Fruit fly (Drosophila melanogaster) whole organism: ENCODE results near the gene CG42495.

ENCODE experiments used
- Dll ChIP-seq: fragments of >200 bp; optimal IDR thresholded peaks from 2 replicates; lab custom pipeline; 2017
- EcR ChIP-seq, 2 experiments: fragments of >200 bp; optimal IDR thresholded peaks; 2 replicates each; lab custom pipeline; 2017; ENCODE audit warnings: missing biosample characterization in 2 of 2, missing genetic modification characterization in 2 of 2, missing genetic modification reagents in 2 of 2
- usp ChIP-seq: fragments of >200 bp; optimal IDR thresholded peaks from 2 replicates; lab custom pipeline; 2017; ENCODE audit warnings: missing biosample characterization, missing genetic modification characterization, mixed read lengths

DNA sequence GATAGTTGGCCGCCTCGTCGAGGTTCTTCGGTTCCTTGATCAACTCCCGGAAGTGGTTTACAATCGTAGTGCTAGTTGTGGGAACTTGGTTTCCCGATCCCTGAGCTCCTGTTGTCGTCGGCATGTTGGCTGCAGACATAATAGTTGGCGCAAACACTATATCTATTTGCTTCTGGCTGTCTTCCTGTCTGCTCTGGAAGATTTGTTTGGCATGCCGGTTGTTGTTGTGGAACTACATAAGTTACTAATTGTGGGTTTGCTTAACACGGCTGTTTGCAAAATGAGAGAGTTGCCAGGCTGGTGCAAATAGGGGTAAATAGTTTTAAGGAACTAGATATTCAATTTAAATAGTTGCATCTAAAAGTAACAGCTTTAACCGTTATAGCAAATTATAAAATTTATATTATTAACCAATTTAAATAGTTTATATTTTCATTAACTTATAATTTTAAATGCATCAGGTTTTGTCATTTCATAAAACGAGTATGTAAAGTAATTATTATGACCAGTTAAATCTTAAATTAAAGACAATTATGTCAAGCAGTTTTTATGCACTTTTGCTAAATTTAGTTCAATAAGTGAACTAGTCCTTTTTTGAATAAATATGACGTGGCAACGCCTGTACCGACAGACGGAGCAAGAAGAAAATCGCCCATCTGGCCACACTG lies 14.5 kb downstream of the CG42495 start, which contains the start of the genes Sgf11 and CG32202:
- no peak for TF ChIP-seq usp (GFP tag; lab: Kevin White, UChicago)
- TF ChIP-seq EcR (GFP tag; optimal IDR thresholded peaks at IDR 0.05; lab: Kevin White, UChicago): no peak
- no peak for TF ChIP-seq Dll (lab: Kevin White, UChicago)
